Worm (Caenorhabditis elegans) whole organism, L1 larva: ENCODE results near the gene glc-4.
A peak's percentile ranks its signal among the peaks of the same experiment; 100 is the strongest.

ENCODE experiments used
- C16A3.4 ChIP-seq: fragments of 150-350 bp; optimal IDR thresholded peaks from 2 replicates; lab custom pipeline; 2014; ENCODE audit warnings: missing biosample characterization, missing genetic modification characterization
- aha-1 ChIP-seq: fragments of 150-350 bp; optimal IDR thresholded peaks from 2 replicates; lab custom pipeline; 2014; ENCODE audit warnings: missing biosample characterization, missing genetic modification characterization
- ceh-63 ChIP-seq: fragments of 200-800 bp; sonication (Bioruptor generic); optimal IDR thresholded peaks from 2 replicates; lab custom pipeline; 2018; ENCODE audit warnings: mild to moderate bottlenecking, missing genetic modification characterization, missing compliant biosample characterization
- ceh-82 ChIP-seq, 3 experiments: fragments of 150-350 bp in 1 of 3; sonication (generic microtip) in 2 of 3; optimal IDR thresholded peaks; 2 replicates each; lab custom pipeline; 2014 to 2017; ENCODE audit warnings: missing biosample characterization in 3 of 3, missing genetic modification characterization in 3 of 3
- ceh-88 ChIP-seq: fragments of 200-800 bp; sonication (Bioruptor generic); IDR thresholded peaks from 2 replicates; pipeline ENCODE4 v1.3.6; 2022; ENCODE audit warnings: missing genetic modification characterization, missing compliant biosample characterization
- dpl-1 ChIP-seq, 3 experiments: fragments of 150-350 bp in 2 of 3; sonication (generic microtip) in 1 of 3; optimal IDR thresholded peaks; 2 replicates each; lab custom pipeline; 2014 to 2017; ENCODE audit warnings: missing biosample characterization in 3 of 3, missing genetic modification characterization in 3 of 3, missing genetic modification reagents in 3 of 3
- dsc-1 ChIP-seq: sonication (generic microtip); optimal IDR thresholded peaks from 2 replicates; lab custom pipeline; 2016; ENCODE audit warnings: mild to moderate bottlenecking, missing genetic modification characterization, missing compliant biosample characterization
- efl-1 ChIP-seq, 4 experiments: fragments of 150-350 bp; optimal IDR thresholded peaks in 3 of 4; peaks in 1 of 4; 1 replicate in 1 of 4; 2 replicates in 3 of 4; lab custom pipeline; 2014; ENCODE audit warnings: missing biosample characterization in 2 of 4, missing genetic modification characterization in 2 of 4, missing genetic modification reagents in 2 of 4
- elt-2 ChIP-seq: sonication (generic microtip); optimal IDR thresholded peaks from 2 replicates; lab custom pipeline; 2016; ENCODE audit warnings: missing genetic modification characterization, mild to moderate bottlenecking, inconsistent platforms, missing compliant biosample characterization, missing genetic modification reagents
- ets-5 ChIP-seq: fragments of 200-800 bp; sonication (Bioruptor generic); IDR thresholded peaks from 2 replicates; pipeline ENCODE4 v1.3.6; 2022; ENCODE audit warnings: missing genetic modification characterization, missing compliant biosample characterization
- fkh-10 ChIP-seq: sonication (generic microtip); optimal IDR thresholded peaks from 2 replicates; lab custom pipeline; 2017; ENCODE audit warnings: missing biosample characterization, missing genetic modification reagents, missing genetic modification characterization
- fkh-8 ChIP-seq: sonication (generic microtip); optimal IDR thresholded peaks from 2 replicates; lab custom pipeline; 2016; ENCODE audit warnings: mild to moderate bottlenecking, missing genetic modification characterization, missing compliant biosample characterization
- fos-1 ChIP-seq: fragments of 150-350 bp; optimal IDR thresholded peaks from 2 replicates; lab custom pipeline; 2014; ENCODE audit warnings: missing biosample characterization, missing genetic modification characterization
- grh-1 ChIP-seq: fragments of 200-800 bp; sonication (Bioruptor generic); IDR thresholded peaks from 2 replicates; pipeline ENCODE4 v1.3.6; 2022; ENCODE audit warnings: missing genetic modification reagents, missing genetic modification characterization, missing compliant biosample characterization
- hlh-17 ChIP-seq: fragments of 200-800 bp; sonication (Bioruptor generic); optimal IDR thresholded peaks from 2 replicates; lab custom pipeline; 2018; ENCODE audit warnings: missing genetic modification characterization, mild to moderate bottlenecking, missing compliant biosample characterization, moderate library complexity, borderline replicate concordance
- jun-1 ChIP-seq: fragments of 150-350 bp; optimal IDR thresholded peaks from 2 replicates; lab custom pipeline; 2014; ENCODE audit warnings: missing biosample characterization, missing genetic modification reagents, missing genetic modification characterization
- lin-14 ChIP-seq: fragments of 200-800 bp; sonication (Bioruptor generic); optimal IDR thresholded peaks from 2 replicates; lab custom pipeline; 2018; ENCODE audit warnings: mild to moderate bottlenecking, missing genetic modification characterization, moderate library complexity, missing compliant biosample characterization
- nhr-11 ChIP-seq: fragments of 150-350 bp; optimal IDR thresholded peaks from 2 replicates; lab custom pipeline; 2014; ENCODE audit warnings: missing biosample characterization, missing genetic modification characterization
- nhr-12 ChIP-seq: sonication (generic microtip); optimal IDR thresholded peaks from 2 replicates; lab custom pipeline; 2017; ENCODE audit warnings: missing biosample characterization, missing genetic modification characterization
- nhr-20 ChIP-seq: sonication (generic microtip); optimal IDR thresholded peaks from 2 replicates; lab custom pipeline; 2016; ENCODE audit warnings: mild to moderate bottlenecking, missing genetic modification characterization, missing compliant biosample characterization
- nhr-47 ChIP-seq: sonication (generic microtip); optimal IDR thresholded peaks from 2 replicates; lab custom pipeline; 2016; ENCODE audit warnings: mild to moderate bottlenecking, missing genetic modification characterization, moderate library complexity, missing compliant biosample characterization
- nhr-71 ChIP-seq: sonication (generic microtip); optimal IDR thresholded peaks from 2 replicates; lab custom pipeline; 2016; ENCODE audit warnings: mild to moderate bottlenecking, missing genetic modification characterization, moderate library complexity, missing compliant biosample characterization
- nhr-77 ChIP-seq: fragments of 150-350 bp; optimal IDR thresholded peaks from 2 replicates; lab custom pipeline; 2014; ENCODE audit warnings: missing biosample characterization, missing genetic modification characterization
- nhr-85 ChIP-seq: sonication (generic microtip); peaks from one replicate; lab custom pipeline; 2016; ENCODE audit warnings: missing genetic modification characterization, inconsistent platforms, missing compliant biosample characterization
- nhr-90 ChIP-seq: sonication (generic microtip); optimal IDR thresholded peaks from 2 replicates; lab custom pipeline; 2016; ENCODE audit warnings: mild to moderate bottlenecking, missing genetic modification characterization, missing compliant biosample characterization; ENCODE audit not compliant: poor library complexity
- pag-3 ChIP-seq: sonication (generic microtip); optimal IDR thresholded peaks from 2 replicates; lab custom pipeline; 2017; ENCODE audit warnings: missing genetic modification characterization, mild to moderate bottlenecking, missing compliant biosample characterization, antibody characterized with exemption, borderline replicate concordance; ENCODE audit not compliant: insufficient read depth
- pax-3 ChIP-seq: fragments of 200-800 bp; sonication (Bioruptor generic); optimal IDR thresholded peaks from 2 replicates; lab custom pipeline; 2018; ENCODE audit warnings: mild to moderate bottlenecking, missing genetic modification characterization, moderate library complexity, missing compliant biosample characterization
- skn-1 ChIP-seq: fragments of 150-350 bp; optimal IDR thresholded peaks from 2 replicates; lab custom pipeline; 2014; ENCODE audit warnings: missing biosample characterization, missing genetic modification characterization
- snpc-4 ChIP-seq: fragments of 150-350 bp; optimal IDR thresholded peaks from 2 replicates; lab custom pipeline; 2014; ENCODE audit warnings: missing biosample characterization, missing genetic modification characterization
- snu-23 ChIP-seq: sonication (generic microtip); optimal IDR thresholded peaks from 2 replicates; lab custom pipeline; 2016; ENCODE audit warnings: missing genetic modification characterization, missing compliant biosample characterization
- sox-4 ChIP-seq: sonication (generic microtip); optimal IDR thresholded peaks from 2 replicates; lab custom pipeline; 2016; ENCODE audit warnings: missing genetic modification characterization, missing compliant biosample characterization
- sptf-1 ChIP-seq: fragments of 150-350 bp; optimal IDR thresholded peaks from 2 replicates; lab custom pipeline; 2014; ENCODE audit warnings: missing biosample characterization, missing genetic modification characterization
- swsn-7 ChIP-seq: sonication (generic microtip); optimal IDR thresholded peaks from 2 replicates; lab custom pipeline; 2016; ENCODE audit warnings: missing genetic modification characterization, missing compliant biosample characterization
- tlp-1 ChIP-seq: fragments of 150-350 bp; optimal IDR thresholded peaks from 2 replicates; lab custom pipeline; 2014; ENCODE audit warnings: missing biosample characterization, missing genetic modification characterization
- unc-30 ChIP-seq: sonication (generic microtip); optimal IDR thresholded peaks from 2 replicates; lab custom pipeline; 2017; ENCODE audit warnings: missing biosample characterization, missing genetic modification characterization
- unc-62 ChIP-seq: fragments of 150-350 bp; optimal IDR thresholded peaks from 2 replicates; lab custom pipeline; 2014; ENCODE audit warnings: missing biosample characterization, missing genetic modification reagents, missing genetic modification characterization
- vab-15 ChIP-seq: sonication (generic microtip); optimal IDR thresholded peaks from 2 replicates; lab custom pipeline; 2017; ENCODE audit warnings: missing genotype, mild to moderate bottlenecking, missing genetic modification characterization, missing compliant biosample characterization
- ztf-4 ChIP-seq: fragments of 150-350 bp; optimal IDR thresholded peaks from 2 replicates; lab custom pipeline; 2014; ENCODE audit warnings: missing biosample characterization, missing genetic modification characterization

Gene glc-4

DNA sequence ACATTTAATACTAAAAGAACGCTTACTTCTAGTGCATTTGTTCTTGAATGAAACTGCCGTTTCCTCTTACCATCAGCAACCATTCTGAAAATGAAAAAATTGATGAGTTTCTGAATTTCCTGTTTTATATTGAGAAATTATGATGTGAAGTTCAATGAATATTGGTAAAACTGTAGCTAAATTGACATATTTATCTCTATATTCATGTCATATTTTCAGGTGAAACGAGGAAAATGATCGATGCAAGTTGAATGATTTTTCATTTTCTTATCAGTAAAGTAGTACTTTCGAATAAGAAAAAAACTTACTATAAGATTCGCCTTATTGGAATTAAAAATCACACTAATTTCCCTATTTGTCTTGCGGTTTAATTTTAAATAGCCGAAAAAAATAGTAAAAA, 35.4 kb upstream of the glc-4 start, which contains the start of gene E04F6.15:
E04F6.15 (minus strand) TSS at position 101 of the 400 bp plus-strand sequence.
- TF ChIP-seq nhr-47 (tag; lab: Kevin White, UChicago) = no peak
- no peak for TF ChIP-seq nhr-11 (tag; lab: Kevin White, UChicago)
- no peak for TF ChIP-seq pag-3 (tag; lab: Kevin White, UChicago)
- TF ChIP-seq nhr-85 = no peak
- TF ChIP-seq snpc-4 (tag; lab: Kevin White, UChicago) = no peak
- no peak for TF ChIP-seq nhr-90

DNA sequence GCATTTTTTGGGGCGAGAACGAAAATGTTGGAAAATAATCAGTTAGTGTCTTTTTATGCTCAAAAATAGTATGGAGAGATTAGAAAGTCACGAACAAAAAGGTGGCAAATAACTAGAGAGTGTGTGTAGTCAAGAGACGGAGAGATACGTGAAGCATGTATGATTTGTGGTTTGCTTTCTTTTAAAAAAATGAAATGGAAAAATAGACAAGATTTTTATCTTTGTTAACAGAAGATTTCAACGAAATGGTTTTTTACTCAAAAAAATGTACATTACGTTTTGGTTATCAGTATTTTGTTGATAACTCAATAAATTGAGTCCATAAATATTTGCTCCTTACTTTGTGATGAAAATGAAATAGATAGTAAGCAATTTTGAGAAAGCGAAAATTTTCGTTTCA, 33.4 kb upstream of the glc-4 start, which contains the start of gene dhs-7:
dhs-7 (minus strand) TSS at position 277 of the 400 bp plus-strand sequence.
- TF ChIP-seq elt-2 (tag; lab: Kevin White, UChicago) = peak; percentile 44
- no peak for TF ChIP-seq dsc-1 (tag; lab: Kevin White, UChicago)

DNA sequence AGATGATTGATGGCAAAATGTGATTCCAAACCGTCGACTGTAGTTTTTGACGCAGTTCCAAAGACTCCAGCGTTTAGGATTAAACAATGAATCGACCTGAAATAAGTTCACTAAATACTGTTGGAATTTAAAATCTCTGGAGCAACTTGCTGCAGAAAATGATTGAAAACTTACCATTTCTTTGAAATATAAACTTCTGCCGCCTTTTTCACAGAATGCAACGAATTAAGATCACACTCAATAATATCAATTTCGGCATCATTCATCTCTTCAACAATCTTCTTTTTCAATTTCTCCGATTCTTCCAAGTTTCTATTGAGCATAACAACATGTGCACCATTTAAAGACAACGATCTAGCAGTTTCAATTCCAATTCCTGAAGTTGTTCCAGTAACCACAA, 32.9 kb upstream of the glc-4 start:
- TF ChIP-seq efl-1 (optimal IDR thresholded peaks at IDR 0.05; lab: Kevin White, UChicago) (no peak), efl-1 (GFP tag; optimal IDR thresholded peaks at IDR 0.05 in 1 of 2; lab: Kevin White, UChicago) (peak in 1 of 2 experiments; percentile 78), nhr-12 (tag; lab: Kevin White, UChicago) (no peak), lin-14 (GFP tag; lab: Kevin White, UChicago) (no peak), vab-15 (tag; lab: Kevin White, UChicago) (no peak), dpl-1 (GFP tag; optimal IDR thresholded peaks at IDR 0.05; lab: Kevin White, UChicago) (no peak), unc-30 (no peak)

DNA sequence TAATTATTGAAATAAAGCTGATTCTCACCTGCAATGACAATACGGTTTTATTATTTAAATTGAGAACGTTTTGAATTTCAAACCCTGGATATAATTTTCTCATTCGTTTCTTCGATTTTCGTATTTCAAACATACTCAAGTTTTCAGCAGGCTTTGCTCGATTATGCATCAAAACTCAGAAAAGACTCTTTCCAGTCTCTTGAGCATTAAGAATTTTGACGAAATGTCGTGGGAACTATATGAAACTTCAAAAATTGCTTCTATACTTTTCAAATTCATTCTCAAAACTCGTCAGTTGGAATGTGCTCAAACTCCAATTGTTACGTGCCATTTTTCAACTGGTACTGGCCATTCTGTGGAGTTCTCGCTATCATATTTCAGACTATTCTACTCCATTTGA, 30.6 kb upstream of the glc-4 start, which contains the start of gene srd-59:
srd-59 (plus strand) TSS at position 301 of the 400 bp plus-strand sequence.
- TF ChIP-seq jun-1 (tag; lab: Kevin White, UChicago) = no peak
- no peak for TF ChIP-seq fos-1 (tag; lab: Kevin White, UChicago)
- TF ChIP-seq ceh-82 (tag; optimal IDR thresholded peaks at IDR 0.05; lab: Kevin White, UChicago) = no peak
- TF ChIP-seq unc-62 (GFP tag; lab: Kevin White, UChicago) = no peak
- TF ChIP-seq nhr-90 = no peak
- TF ChIP-seq nhr-85 = no peak
- no peak for TF ChIP-seq aha-1 (tag; lab: Kevin White, UChicago)
- no peak for TF ChIP-seq swsn-7
- no peak for TF ChIP-seq ets-5 (GFP tag; lab: Robert Waterston, UW)
- TF ChIP-seq pax-3 (tag; lab: Kevin White, UChicago) = no peak
- no peak for TF ChIP-seq grh-1
- TF ChIP-seq ceh-88 (GFP tag; lab: Robert Waterston, UW) = no peak
- TF ChIP-seq nhr-20 (tag; lab: Kevin White, UChicago) = no peak
- no peak for TF ChIP-seq snu-23 (GFP tag; lab: Kevin White, UChicago)

DNA sequence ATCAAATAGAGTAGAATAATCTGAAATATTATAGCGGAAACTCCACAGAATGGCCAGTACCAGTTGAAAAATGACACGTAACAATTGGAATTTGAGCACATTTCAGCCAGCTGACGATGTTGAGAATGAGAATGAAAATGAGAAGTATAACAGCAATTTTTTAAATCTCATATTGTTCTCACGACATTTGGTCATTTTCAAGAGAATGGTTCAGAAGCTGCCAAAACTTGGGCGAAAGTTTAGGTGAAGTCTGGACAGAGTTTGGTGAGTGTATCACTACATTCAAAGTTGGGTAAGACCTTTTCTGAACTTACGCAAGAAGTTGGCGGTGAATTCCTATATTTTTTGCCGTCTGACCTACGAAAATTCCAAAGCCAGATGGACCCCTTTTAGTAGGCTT, 30.2 kb upstream of the glc-4 start, which contains the start of gene srd-58:
srd-58 (minus strand) TSS at position 101 of the 400 bp plus-strand sequence.
- TF ChIP-seq sptf-1 (tag; lab: Kevin White, UChicago) (no peak), nhr-85 (no peak), C16A3.4 (tag; lab: Kevin White, UChicago) (no peak), fkh-10 (no peak)

DNA sequence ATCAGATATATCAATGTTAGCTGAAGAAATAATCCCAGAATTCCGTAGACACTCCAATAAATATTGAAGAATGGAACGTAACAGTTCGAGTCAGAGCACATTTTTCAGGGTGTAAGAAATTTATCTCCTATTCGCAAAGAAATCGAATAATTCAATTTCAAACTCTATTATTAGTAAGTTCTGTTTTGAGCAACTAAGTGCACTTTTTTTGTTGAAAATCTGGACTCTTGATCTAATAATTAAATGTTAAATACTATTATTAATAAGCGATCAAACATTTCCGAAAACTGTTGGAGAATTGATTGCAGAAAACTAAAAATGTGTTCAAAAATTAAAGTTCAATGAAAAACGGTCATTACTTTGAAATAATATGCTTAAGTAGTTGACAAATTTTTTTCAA, 28.4 kb upstream of the glc-4 start, which contains the start of gene srd-56:
srd-56 (minus strand) TSS at position 101 of the 400 bp plus-strand sequence.
- TF ChIP-seq ztf-4 (no peak), sptf-1 (tag; lab: Kevin White, UChicago) (no peak), ceh-63 (GFP tag; lab: Kevin White, UChicago) (no peak), aha-1 (tag; lab: Kevin White, UChicago) (no peak), skn-1 (no peak), fkh-8 (tag; lab: Kevin White, UChicago) (no peak), nhr-77 (tag; lab: Kevin White, UChicago) (no peak), nhr-71 (tag; lab: Kevin White, UChicago) (no peak), ceh-88 (GFP tag; lab: Robert Waterston, UW) (no peak), hlh-17 (no peak), tlp-1 (tag; lab: Kevin White, UChicago) (no peak), sox-4 (tag; lab: Kevin White, UChicago) (no peak)
